Fruit fly (Drosophila melanogaster) whole organism, wandering third instar larva: ENCODE measurements around the gene CheB38b.

Experiments used
- Dfd ChIP-seq: fragments of >200 bp; optimal IDR thresholded peaks from 2 replicates; lab custom pipeline; 2017; ENCODE audit warnings: missing biosample characterization, missing genetic modification characterization
- HLH106 ChIP-seq: fragments of 200-800 bp; optimal IDR thresholded peaks from 3 replicates; lab custom pipeline; 2019; ENCODE audit warnings: missing biosample characterization, mild to moderate bottlenecking, missing genetic modification characterization, moderate library complexity
- Hnf4 ChIP-seq: fragments of 200-800 bp; sonication (Bioruptor generic); optimal IDR thresholded peaks from 2 replicates; lab custom pipeline; 2016; ENCODE audit warnings: missing biosample characterization, mild to moderate bottlenecking, missing genetic modification characterization
- Hr83 ChIP-seq: fragments of 200-300 bp; sonication (Bioruptor generic); optimal IDR thresholded peaks from 2 replicates; lab custom pipeline; 2016; ENCODE audit warnings: missing biosample characterization, mild to moderate bottlenecking, missing genetic modification characterization, moderate library complexity; ENCODE audit not compliant: poor library complexity, severe bottlenecking
- Jra ChIP-seq: sonication (Bioruptor generic); optimal IDR thresholded peaks from 2 replicates; lab custom pipeline; 2016; ENCODE audit warnings: missing biosample characterization, missing genetic modification characterization
- Mio ChIP-seq: sonication (Bioruptor generic); optimal IDR thresholded peaks from 2 replicates; lab custom pipeline; 2016; ENCODE audit warnings: missing biosample characterization, missing genetic modification characterization
- Myc ChIP-seq: fragments of >200 bp; optimal IDR thresholded peaks from 2 replicates; lab custom pipeline; 2017
- Sp1 ChIP-seq: fragments of 200-800 bp; sonication (Bioruptor generic); optimal IDR thresholded peaks from 3 replicates; lab custom pipeline; 2019; ENCODE audit warnings: missing biosample characterization, mild to moderate bottlenecking, missing genetic modification characterization, moderate library complexity
- dl ChIP-seq, 2 experiments: fragments of 175-275, 200-275 bp in 1 of 2; fragments of 200-275 bp in 1 of 2; sonication (Bioruptor generic); optimal IDR thresholded peaks; lab custom pipeline; 2018; ENCODE audit warnings: mild to moderate bottlenecking in 2 of 2, missing biosample characterization in 2 of 2, missing genetic modification characterization in 2 of 2, moderate library complexity in 2 of 2; ENCODE audit not compliant: partially characterized antibody in 2 of 2, insufficient read depth in 1 of 2
- h ChIP-seq: fragments of 200-800 bp; sonication (Bioruptor generic); optimal IDR thresholded peaks from 3 replicates; lab custom pipeline; 2016; ENCODE audit warnings: missing biosample characterization, mild to moderate bottlenecking, missing genetic modification characterization
- psq ChIP-seq: fragments of 200-800 bp; sonication (Bioruptor generic); optimal IDR thresholded peaks from 3 replicates; lab custom pipeline; 2017; ENCODE audit warnings: missing biosample characterization, mild to moderate bottlenecking, missing genetic modification characterization, moderate library complexity
- sage ChIP-seq: fragments of 200-800 bp; sonication (Bioruptor generic); optimal IDR thresholded peaks from 2 replicates; lab custom pipeline; 2016; ENCODE audit warnings: missing biosample characterization, mild to moderate bottlenecking, missing genetic modification characterization
- usp ChIP-seq: fragments of >200 bp; optimal IDR thresholded peaks from 2 replicates; lab custom pipeline; 2017; ENCODE audit warnings: missing biosample characterization, missing genetic modification characterization

- TF ChIP-seq psq (GFP tag; lab: Kevin White, UChicago), result peak; percentile 96
- peak; percentile 97 for TF ChIP-seq Sp1 (GFP tag; lab: Kevin White, UChicago)
- TF ChIP-seq dl (GFP tag; optimal IDR thresholded peaks at IDR 0.05; lab: Kevin White, UChicago; ENCODE audit: insufficient read depth in 1 of 2, partially characterized antibody in 2 of 2), result peak in 1 of 2 experiments; percentile 27
- peak; percentile 96 for TF ChIP-seq Jra
- TF ChIP-seq Dfd, result peak; percentile 58
- peak; percentile 86 for TF ChIP-seq Mio (GFP tag; lab: Kevin White, UChicago)
- TF ChIP-seq Myc (lab: Kevin White, UChicago), result no peak
- TF ChIP-seq usp (GFP tag; lab: Kevin White, UChicago), result no peak
- peak; percentile 95 for TF ChIP-seq sage (GFP tag; lab: Kevin White, UChicago)
- peak; percentile 99 for TF ChIP-seq Hnf4 (GFP tag; lab: Kevin White, UChicago)
- peak; percentile 89 for TF ChIP-seq Hr83
- peak; percentile 98 for TF ChIP-seq HLH106 (tag; lab: Kevin White, UChicago)
- peak; percentile 99 for TF ChIP-seq h
Measured at dm6 chr2L:20799991-20800897, 16.8 kb downstream of the CheB38b start.
